Worm (Caenorhabditis elegans): ENCODE measurements around the gene C18A11.3.

DNA sequence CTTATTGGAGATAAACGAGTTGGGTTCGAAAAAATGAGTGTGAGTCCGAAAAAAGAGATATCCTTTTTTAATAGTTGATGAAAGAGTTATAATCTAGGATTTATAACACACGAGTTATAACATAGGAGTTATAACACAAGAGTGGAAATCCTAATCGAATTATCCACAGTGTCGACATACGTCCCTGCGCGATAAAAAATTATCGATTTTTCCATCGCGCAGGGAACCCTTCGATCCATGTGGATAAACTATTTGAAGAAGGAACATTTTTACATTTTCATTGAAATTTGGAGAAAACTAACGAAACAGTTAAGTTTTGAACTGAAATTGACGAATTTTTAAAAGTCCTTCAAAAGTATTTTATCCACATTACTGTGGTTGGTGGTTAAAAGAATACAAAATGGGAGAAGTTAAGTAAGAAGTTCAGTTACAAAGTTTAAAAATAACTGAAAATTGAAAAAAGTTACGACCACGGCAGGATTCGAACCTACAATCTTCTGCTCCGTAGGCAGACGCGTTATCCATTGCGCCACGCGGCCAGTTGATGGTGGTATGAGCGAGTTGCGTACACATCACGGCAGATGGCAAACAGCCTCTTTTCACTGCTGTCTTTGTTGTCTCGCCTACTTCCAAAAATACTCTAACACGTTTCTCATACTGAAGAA is 24.6 kb upstream of the C18A11.3 start:
- TF ChIP-seq W03F9.2 (tag; optimal IDR thresholded peaks at IDR 0.05) (peak; percentile 97), dao-5 (tag; optimal IDR thresholded peaks at IDR 0.05) (peak; percentile 88), him-1 (tag; optimal IDR thresholded peaks at IDR 0.05) (peak; percentile 99)
